Worm (Caenorhabditis elegans) whole organism, L3 larva: ENCODE measurements around the gene mre-11.

Experiments
- R02D3.7 ChIP-seq: fragments of 150-350 bp; optimal IDR thresholded peaks from 2 replicates; lab custom pipeline; 2014; ENCODE audit warnings: missing biosample characterization, missing genetic modification characterization
- ZK546.5 ChIP-seq: sonication (generic microtip); optimal IDR thresholded peaks from 2 replicates; lab custom pipeline; 2017; ENCODE audit warnings: missing biosample characterization, missing genetic modification characterization
- aly-2 ChIP-seq: fragments of 150-350 bp; optimal IDR thresholded peaks from 2 replicates; lab custom pipeline; 2014; ENCODE audit warnings: missing biosample characterization, missing genetic modification characterization
- ama-1 ChIP-seq: fragments of 150-350 bp; optimal IDR thresholded peaks from 2 replicates; lab custom pipeline; 2018
- ceh-16 ChIP-seq: sonication (generic microtip); optimal IDR thresholded peaks from 2 replicates; lab custom pipeline; 2017; ENCODE audit warnings: missing biosample characterization, missing genetic modification characterization
- ceh-28 ChIP-seq: fragments of 150-350 bp; optimal IDR thresholded peaks from 2 replicates; lab custom pipeline; 2014; ENCODE audit warnings: missing biosample characterization, missing genetic modification reagents, missing genetic modification characterization
- ceh-82 ChIP-seq: fragments of 150-350 bp; optimal IDR thresholded peaks from 2 replicates; lab custom pipeline; 2014; ENCODE audit warnings: missing biosample characterization, missing genetic modification characterization
- ceh-9 ChIP-seq: sonication (generic microtip); optimal IDR thresholded peaks from 2 replicates; lab custom pipeline; 2018; ENCODE audit warnings: missing biosample characterization, missing genetic modification characterization
- daf-12 ChIP-seq: fragments of 150-350 bp; optimal IDR thresholded peaks from 2 replicates; lab custom pipeline; 2014; ENCODE audit warnings: missing biosample characterization, missing genetic modification reagents, missing genetic modification characterization
- egl-27 ChIP-seq: sonication (generic microtip); optimal IDR thresholded peaks from 4 replicates; lab custom pipeline; 2017; ENCODE audit warnings: missing biosample characterization, missing genetic modification reagents, missing genetic modification characterization
- egl-5 ChIP-seq: fragments of 150-350 bp; optimal IDR thresholded peaks from 2 replicates; lab custom pipeline; 2017; ENCODE audit warnings: missing biosample characterization, missing genetic modification reagents, missing genetic modification characterization, inconsistent platforms
- elt-1 ChIP-seq: fragments of 150-350 bp; optimal IDR thresholded peaks from 2 replicates; lab custom pipeline; 2014; ENCODE audit warnings: missing biosample characterization, missing genetic modification characterization
- elt-2 ChIP-seq: sonication (generic microtip); optimal IDR thresholded peaks from 2 replicates; lab custom pipeline; 2016; ENCODE audit warnings: missing genetic modification reagents, mild to moderate bottlenecking, missing genetic modification characterization, missing compliant biosample characterization
- elt-3 ChIP-seq, 3 experiments: fragments of 150-350 bp in 1 of 3; sonication (generic microtip) in 2 of 3; optimal IDR thresholded peaks; 2 replicates in 2 of 3; 4 replicates in 1 of 3; lab custom pipeline; 2014 to 2017; ENCODE audit warnings: missing biosample characterization in 3 of 3, missing genetic modification characterization in 3 of 3
- eor-1 ChIP-seq, 2 experiments: fragments of 150-350 bp; optimal IDR thresholded peaks; 2 replicates each; lab custom pipeline; 2014 to 2018; ENCODE audit warnings: missing biosample characterization in 2 of 2, missing genetic modification characterization in 2 of 2
- fkh-10 ChIP-seq: sonication (generic microtip); optimal IDR thresholded peaks from 2 replicates; lab custom pipeline; 2017; ENCODE audit warnings: missing biosample characterization, missing genetic modification reagents, missing genetic modification characterization
- fkh-2 ChIP-seq: fragments of 150-350 bp; optimal IDR thresholded peaks from 2 replicates; lab custom pipeline; 2014; ENCODE audit warnings: missing biosample characterization, missing genetic modification reagents, missing genetic modification characterization
- fos-1 ChIP-seq: fragments of 150-350 bp; optimal IDR thresholded peaks from 2 replicates; lab custom pipeline; 2014; ENCODE audit warnings: missing biosample characterization, missing genetic modification characterization
- hmg-11 ChIP-seq: sonication (generic microtip); optimal IDR thresholded peaks from 2 replicates; lab custom pipeline; 2016; ENCODE audit warnings: missing genetic modification characterization, missing compliant biosample characterization
- jun-1 ChIP-seq: fragments of 150-350 bp; optimal IDR thresholded peaks from 2 replicates; lab custom pipeline; 2014; ENCODE audit warnings: missing biosample characterization, missing genetic modification reagents, missing genetic modification characterization
- lin-15B ChIP-seq: fragments of 150-350 bp; optimal IDR thresholded peaks from 2 replicates; lab custom pipeline; 2014; ENCODE audit warnings: missing biosample characterization, missing genetic modification characterization
- lin-39 ChIP-seq: fragments of 150-350 bp; optimal IDR thresholded peaks from 2 replicates; lab custom pipeline; 2018; ENCODE audit warnings: missing biosample characterization, missing genetic modification reagents, missing genetic modification characterization
- lsy-12 ChIP-seq: sonication (generic microtip); optimal IDR thresholded peaks from 2 replicates; lab custom pipeline; 2016; ENCODE audit warnings: mild to moderate bottlenecking, missing genetic modification characterization, missing compliant biosample characterization
- mdl-1 ChIP-seq: fragments of 150-350 bp; optimal IDR thresholded peaks from 2 replicates; lab custom pipeline; 2014; ENCODE audit warnings: missing biosample characterization, missing genetic modification characterization
- mml-1 ChIP-seq: fragments of 150-350 bp; sonication (generic microtip); optimal IDR thresholded peaks from 3 replicates; lab custom pipeline; 2014; ENCODE audit warnings: missing biosample characterization, missing genetic modification characterization
- nfya-1 ChIP-seq: sonication (generic microtip); optimal IDR thresholded peaks from 2 replicates; lab custom pipeline; 2017; ENCODE audit warnings: missing genetic modification characterization, mild to moderate bottlenecking, missing compliant biosample characterization, antibody characterized with exemption, moderate library complexity; ENCODE audit not compliant: insufficient read depth
- nhr-11 ChIP-seq: fragments of 150-350 bp; optimal IDR thresholded peaks from 2 replicates; lab custom pipeline; 2014; ENCODE audit warnings: missing biosample characterization, missing genetic modification characterization
- nhr-12 ChIP-seq: fragments of 150-350 bp; optimal IDR thresholded peaks from 2 replicates; lab custom pipeline; 2014; ENCODE audit warnings: missing biosample characterization, missing genetic modification characterization
- nhr-23 ChIP-seq: fragments of 150-350 bp; optimal IDR thresholded peaks from 2 replicates; lab custom pipeline; 2014; ENCODE audit warnings: missing biosample characterization, missing genetic modification reagents, missing genetic modification characterization
- nhr-237 ChIP-seq: fragments of 150-350 bp; optimal IDR thresholded peaks from 2 replicates; lab custom pipeline; 2014; ENCODE audit warnings: missing biosample characterization, missing genetic modification characterization
- nhr-25 ChIP-seq: sonication (generic microtip); optimal IDR thresholded peaks from 2 replicates; lab custom pipeline; 2017; ENCODE audit warnings: missing biosample characterization, missing genetic modification characterization
- nhr-28 ChIP-seq: fragments of 150-350 bp; optimal IDR thresholded peaks from 2 replicates; lab custom pipeline; 2014; ENCODE audit warnings: missing biosample characterization, missing genetic modification characterization
- nhr-43 ChIP-seq: sonication (generic microtip); optimal IDR thresholded peaks from 2 replicates; lab custom pipeline; 2016; ENCODE audit warnings: mild to moderate bottlenecking, missing genetic modification characterization, missing compliant biosample characterization; ENCODE audit not compliant: poor library complexity, severe bottlenecking
- nhr-67 ChIP-seq: fragments of 150-350 bp; optimal IDR thresholded peaks from 2 replicates; lab custom pipeline; 2014; ENCODE audit warnings: missing biosample characterization, missing genetic modification characterization
- nhr-76 ChIP-seq: fragments of 150-350 bp; sonication (generic microtip); optimal IDR thresholded peaks from 5 replicates; lab custom pipeline; 2014; ENCODE audit warnings: missing biosample characterization, missing genetic modification characterization
- nhr-77 ChIP-seq: fragments of 150-350 bp; optimal IDR thresholded peaks from 2 replicates; lab custom pipeline; 2014; ENCODE audit warnings: missing biosample characterization, missing genetic modification characterization
- pha-4 ChIP-seq: fragments of 150-350 bp; optimal IDR thresholded peaks from 2 replicates; lab custom pipeline; 2014; ENCODE audit warnings: missing biosample characterization, missing genetic modification reagents, missing genetic modification characterization
- pqm-1 ChIP-seq: fragments of 150-350 bp; optimal IDR thresholded peaks from 2 replicates; lab custom pipeline; 2017; ENCODE audit warnings: missing biosample characterization, missing genetic modification characterization, inconsistent platforms
- sea-2 ChIP-seq: fragments of 150-350 bp; sonication (generic microtip); optimal IDR thresholded peaks from 4 replicates; lab custom pipeline; 2014; ENCODE audit warnings: missing biosample characterization, missing genetic modification reagents, missing genetic modification characterization
- skn-1 ChIP-seq: fragments of 150-350 bp; optimal IDR thresholded peaks from 2 replicates; lab custom pipeline; 2014; ENCODE audit warnings: missing biosample characterization, missing genetic modification characterization
- snpc-4 ChIP-seq: fragments of 150-350 bp; optimal IDR thresholded peaks from 2 replicates; lab custom pipeline; 2014; ENCODE audit warnings: missing biosample characterization, missing genetic modification characterization
- tbx-2 ChIP-seq: sonication (generic microtip); optimal IDR thresholded peaks from 2 replicates; lab custom pipeline; 2016; ENCODE audit warnings: mild to moderate bottlenecking, missing genetic modification characterization, missing compliant biosample characterization
- unc-39 ChIP-seq: sonication (generic microtip); optimal IDR thresholded peaks from 4 replicates; lab custom pipeline; 2017; ENCODE audit warnings: missing biosample characterization, missing genetic modification characterization
- unc-62 ChIP-seq: fragments of 150-350 bp; sonication (generic microtip); optimal IDR thresholded peaks from 4 replicates; lab custom pipeline; 2014; ENCODE audit warnings: missing biosample characterization, missing genetic modification reagents, missing genetic modification characterization
- zag-1 ChIP-seq: fragments of 150-350 bp; optimal IDR thresholded peaks from 2 replicates; lab custom pipeline; 2014; ENCODE audit warnings: missing biosample characterization, missing genetic modification characterization
- ztf-11 ChIP-seq: fragments of 150-350 bp; optimal IDR thresholded peaks from 2 replicates; lab custom pipeline; 2014; ENCODE audit warnings: missing biosample characterization, missing genetic modification characterization
- ztf-4 ChIP-seq: fragments of 150-350 bp; optimal IDR thresholded peaks from 2 replicates; lab custom pipeline; 2014; ENCODE audit warnings: missing biosample characterization, missing genetic modification characterization

Gene mre-11

ce11 chrV:10736756-10737155 lies at the start of gene mre-11, which contains the start of gene wdr-5.3:
TSS of gene mre-11 (minus strand) at chrV:10736868.
TSS of gene wdr-5.3 (plus strand) at chrV:10737116.
- TF ChIP-seq unc-39 (tag; lab: Kevin White, UChicago) = no peak
- TF ChIP-seq sea-2 = no peak
- no peak for TF ChIP-seq nhr-12 (tag; lab: Kevin White, UChicago)
- peak; percentile 85 for TF ChIP-seq snpc-4 (tag; lab: Kevin White, UChicago)
- TF ChIP-seq nhr-77 (tag; lab: Kevin White, UChicago) = no peak
- no peak for TF ChIP-seq nhr-237 (tag; lab: Kevin White, UChicago)
- TF ChIP-seq nhr-23 (tag; lab: Kevin White, UChicago) = peak; percentile 62
- no peak for TF ChIP-seq nhr-11 (tag; lab: Kevin White, UChicago)
- no peak for TF ChIP-seq mdl-1 (tag; lab: Kevin White, UChicago)
- TF ChIP-seq nfya-1 (tag; lab: Kevin White, UChicago) = peak; percentile 66
- no peak for TF ChIP-seq nhr-28 (tag; lab: Kevin White, UChicago)
- no peak for TF ChIP-seq pqm-1 (tag; lab: Kevin White, UChicago)
- no peak for TF ChIP-seq ceh-9 (tag; lab: Kevin White, UChicago)
- peak; percentile 76 for TF ChIP-seq lin-15B (tag; lab: Kevin White, UChicago)
- TF ChIP-seq nhr-43 (tag; lab: Kevin White, UChicago) = peak; percentile 58
- no peak for TF ChIP-seq jun-1 (tag; lab: Kevin White, UChicago)
- TF ChIP-seq fkh-2 (tag; lab: Kevin White, UChicago) = no peak
- TF ChIP-seq ama-1 = no peak
- no peak for TF ChIP-seq zag-1
- TF ChIP-seq fkh-10 (GFP tag; lab: Kevin White, UChicago) = no peak
- no peak for TF ChIP-seq hmg-11 (tag; lab: Kevin White, UChicago)
- no peak for TF ChIP-seq R02D3.7 (tag; lab: Kevin White, UChicago)
- TF ChIP-seq lsy-12 = no peak
- TF ChIP-seq daf-12 = no peak
- TF ChIP-seq skn-1 = peak; percentile 12
- TF ChIP-seq ceh-28 (tag; lab: Kevin White, UChicago) = no peak
- TF ChIP-seq ztf-4 (tag; lab: Kevin White, UChicago) = no peak
- no peak for TF ChIP-seq egl-5 (tag; lab: Kevin White, UChicago)
- TF ChIP-seq pha-4 = no peak
- TF ChIP-seq nhr-76 (tag; lab: Kevin White, UChicago) = no peak
- no peak for TF ChIP-seq eor-1 (tag; optimal IDR thresholded peaks at IDR 0.05; lab: Kevin White, UChicago)
- TF ChIP-seq nhr-67 (tag; lab: Kevin White, UChicago) = no peak
- no peak for TF ChIP-seq tbx-2
- no peak for TF ChIP-seq lin-39 (tag; lab: Kevin White, UChicago)
- TF ChIP-seq nhr-25 (tag; lab: Kevin White, UChicago) = peak; percentile 24
- TF ChIP-seq ZK546.5 = no peak
- TF ChIP-seq elt-2 = peak; percentile 36
- no peak for TF ChIP-seq ceh-82 (tag; lab: Kevin White, UChicago)
- no peak for TF ChIP-seq elt-1 (tag; lab: Kevin White, UChicago)
- TF ChIP-seq mml-1 (tag; lab: Kevin White, UChicago) = no peak
- TF ChIP-seq fos-1 (tag; lab: Kevin White, UChicago) = no peak
- no peak for TF ChIP-seq ceh-16 (tag; lab: Kevin White, UChicago)
- no peak for TF ChIP-seq ztf-11
- TF ChIP-seq unc-62 (GFP tag; lab: Kevin White, UChicago) = no peak
- no peak for TF ChIP-seq aly-2 (tag; lab: Kevin White, UChicago)
- no peak for TF ChIP-seq elt-3 (tag; optimal IDR thresholded peaks at IDR 0.05; lab: Kevin White, UChicago)
- no peak for TF ChIP-seq egl-27 (tag; lab: Kevin White, UChicago)
